Fruit fly (Drosophila melanogaster): ENCODE results near the gene CG6785.

Gene CG6785

DNA sequence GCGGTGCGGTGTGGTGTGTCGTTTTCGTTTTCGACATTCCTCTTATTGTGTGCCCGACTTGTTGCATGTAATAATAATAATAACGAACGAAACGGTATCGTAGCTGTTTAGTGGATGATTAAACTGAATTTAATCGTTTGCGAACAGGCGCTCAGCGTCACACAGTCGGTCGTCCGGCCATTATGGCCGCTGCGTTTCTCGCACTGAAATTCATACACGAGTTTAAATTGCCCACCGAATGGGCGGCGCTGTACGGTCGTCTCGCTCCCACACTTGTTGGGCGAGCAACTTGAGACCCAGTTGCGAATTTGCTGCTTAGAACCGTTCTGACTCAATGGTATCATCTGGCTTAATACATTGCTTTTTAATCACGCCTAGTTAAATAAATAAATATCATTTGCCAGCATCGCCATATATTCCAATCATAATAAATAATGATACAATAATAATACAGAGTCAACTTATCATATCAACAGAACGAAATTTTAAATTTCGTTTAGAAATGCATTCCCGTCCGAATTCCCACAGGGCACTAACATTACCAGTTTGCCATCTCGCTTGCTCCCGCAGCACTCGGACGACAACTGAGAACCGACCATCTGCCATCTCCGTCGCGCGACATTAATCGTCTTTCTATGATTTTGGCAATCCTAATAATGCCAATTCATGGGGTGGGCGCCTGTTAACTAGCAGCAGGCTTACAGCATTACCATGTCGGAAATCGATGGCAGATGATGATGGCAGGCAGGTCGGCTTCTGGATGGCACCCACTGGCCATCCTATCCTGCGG lies 33.9 kb downstream of the CG6785 start (continued):
- peak; percentile 6 for TF ChIP-seq fkh (GFP tag; optimal IDR thresholded peaks at IDR 0.05)
- TF ChIP-seq achi (GFP tag; optimal IDR thresholded peaks at IDR 0.05), result peak; percentile 91
- TF ChIP-seq fd59A (GFP tag; optimal IDR thresholded peaks at IDR 0.05), result peak; percentile 88
- peak; percentile 86 for TF ChIP-seq Sox102F (GFP tag; optimal IDR thresholded peaks at IDR 0.05)
- peak; percentile 87 for TF ChIP-seq CG11762 (GFP tag; optimal IDR thresholded peaks at IDR 0.05; ENCODE audit: insufficient read depth)
- peak; percentile 90 for TF ChIP-seq acj6 (GFP tag; optimal IDR thresholded peaks at IDR 0.05)
- peak; percentile 82 for TF ChIP-seq CG7368 (GFP tag; optimal IDR thresholded peaks at IDR 0.05)
- TF ChIP-seq CG9139 (GFP tag; optimal IDR thresholded peaks at IDR 0.05), result peak; percentile 79
- peak; percentile 91 for TF ChIP-seq Met (GFP tag; optimal IDR thresholded peaks at IDR 0.05)
- TF ChIP-seq CG6792 (GFP tag; optimal IDR thresholded peaks at IDR 0.05), result peak; percentile 87
- peak; percentile 93 for TF ChIP-seq Hr4 (GFP tag; optimal IDR thresholded peaks at IDR 0.05)
- TF ChIP-seq Lpt (GFP tag; optimal IDR thresholded peaks at IDR 0.05), result peak; percentile 74
- TF ChIP-seq CG10669 (GFP tag; optimal IDR thresholded peaks at IDR 0.05), result peak; percentile 93
- peak; percentile 90 for TF ChIP-seq Smox (GFP tag; optimal IDR thresholded peaks at IDR 0.05)
- peak; percentile 87 for TF ChIP-seq CG4318 (GFP tag; optimal IDR thresholded peaks at IDR 0.05)
- no peak for TF ChIP-seq eg (GFP tag; IDR thresholded peaks at IDR 0.05)
- peak; percentile 93 for TF ChIP-seq Ets96B (tag; optimal IDR thresholded peaks at IDR 0.05)
- peak; percentile 90 for TF ChIP-seq Sox14 (GFP tag; optimal IDR thresholded peaks at IDR 0.05)

dm6 chr2L:12010100-12010876 lies 34.7 kb downstream of the CG6785 start:
- TF ChIP-seq Sox14 (GFP tag; optimal IDR thresholded peaks at IDR 0.05), result peak; percentile 56
- TF ChIP-seq Eip75B (GFP tag; optimal IDR thresholded peaks at IDR 0.05), result peak; percentile 9
- no peak for TF ChIP-seq CG8319 (GFP tag; optimal IDR thresholded peaks at IDR 0.05)
- TF ChIP-seq CG11294 (GFP tag; IDR thresholded peaks at IDR 0.05), result no peak
- peak; percentile 69 for TF ChIP-seq Lpt (GFP tag; optimal IDR thresholded peaks at IDR 0.05)
- TF ChIP-seq Eip78C (GFP tag), result peak; percentile 68
- TF ChIP-seq CG6854 (GFP tag; optimal IDR thresholded peaks at IDR 0.05), result peak; percentile 67
- TF ChIP-seq CG9139 (GFP tag; optimal IDR thresholded peaks at IDR 0.05), result peak; percentile 31
- peak; percentile 16 for TF ChIP-seq CG16779 (tag; optimal IDR thresholded peaks at IDR 0.05)
- TF ChIP-seq Hr38 (GFP tag; optimal IDR thresholded peaks at IDR 0.05), result no peak
- peak; percentile 21 to 56 for TF ChIP-seq ss (GFP tag; optimal IDR thresholded peaks at IDR 0.05)
- TF ChIP-seq fkh (GFP tag; optimal IDR thresholded peaks at IDR 0.05), result peak; percentile 58
- TF ChIP-seq CG1621 (tag; optimal IDR thresholded peaks at IDR 0.05), result peak; percentile 88
- peak; percentile 33 for TF ChIP-seq CG3919 (GFP tag; optimal IDR thresholded peaks at IDR 0.05)
- no peak for TF ChIP-seq CG11762 (GFP tag; optimal IDR thresholded peaks at IDR 0.05; ENCODE audit: insufficient read depth)
- TF ChIP-seq pdm3 (GFP tag; optimal IDR thresholded peaks at IDR 0.05), result no peak
- TF ChIP-seq dsx (GFP tag; optimal IDR thresholded peaks at IDR 0.05; ENCODE audit: poor library complexity, severe bottlenecking), result peak; percentile 100
- TF ChIP-seq svp (GFP tag), result peak; percentile 91
- peak; percentile 17 for TF ChIP-seq CG6276 (GFP tag; optimal IDR thresholded peaks at IDR 0.05)
- TF ChIP-seq CG8632 (GFP tag; optimal IDR thresholded peaks at IDR 0.05), result no peak

dm6 chr2L:12007853-12008252 lies 37.1 kb downstream of the CG6785 start, which contains the start of gene Rh5:
Rh5 (plus strand) TSS chr2L:12008153.
- TF ChIP-seq eg (GFP tag; IDR thresholded peaks at IDR 0.05), result no peak
- no peak for TF ChIP-seq CG8632 (GFP tag; optimal IDR thresholded peaks at IDR 0.05)
- TF ChIP-seq acj6 (GFP tag; optimal IDR thresholded peaks at IDR 0.05), result no peak
- TF ChIP-seq Ets96B (tag; optimal IDR thresholded peaks at IDR 0.05), result no peak
- no peak for TF ChIP-seq CG7368 (GFP tag; optimal IDR thresholded peaks at IDR 0.05)
- TF ChIP-seq Gug (GFP tag; IDR thresholded peaks at IDR 0.05), result no peak
- no peak for TF ChIP-seq fkh (GFP tag; optimal IDR thresholded peaks at IDR 0.05)
- TF ChIP-seq svp (GFP tag), result no peak
- TF ChIP-seq CG11762 (GFP tag; optimal IDR thresholded peaks at IDR 0.05; ENCODE audit: insufficient read depth), result no peak
- no peak for TF ChIP-seq CG31627 (GFP tag; optimal IDR thresholded peaks at IDR 0.05)
- no peak for TF ChIP-seq esn (GFP tag; optimal IDR thresholded peaks at IDR 0.05)
- no peak for TF ChIP-seq CG8319 (GFP tag; optimal IDR thresholded peaks at IDR 0.05)
- TF ChIP-seq CG6854 (GFP tag; optimal IDR thresholded peaks at IDR 0.05), result no peak
- no peak for TF ChIP-seq Sox102F (GFP tag; optimal IDR thresholded peaks at IDR 0.05)

Data from whole organism, prepupa.